Fruit fly (Drosophila melanogaster): ENCODE results near the gene CG14606.

The CG14606 gene

DNA sequence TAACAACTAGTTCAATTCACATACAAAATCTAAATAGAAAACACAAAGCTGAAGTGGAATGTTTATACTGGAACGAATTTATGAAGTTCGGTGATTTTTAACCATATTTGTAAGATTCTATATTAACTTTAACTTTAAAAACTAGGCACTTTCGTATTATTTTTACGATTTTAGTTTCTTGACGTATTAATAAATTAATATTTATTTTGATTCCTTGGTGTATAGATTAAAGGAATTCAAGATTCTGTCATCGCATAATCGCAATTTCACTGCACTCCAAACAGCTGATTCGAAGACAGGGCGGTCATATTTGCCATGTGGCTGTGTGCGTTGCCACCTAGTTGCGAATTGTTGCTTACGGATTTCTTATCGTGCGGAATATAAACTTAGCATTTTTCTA is 32.6 kb upstream of the CG14606 start, which contains the start of the genes CG1227 and Dtwd2 (continued):
- peak; percentile 93 for TF ChIP-seq CG18599 (GFP tag; optimal IDR thresholded peaks at IDR 0.05)
- peak; percentile 12 for TF ChIP-seq CG33213 (GFP tag; optimal IDR thresholded peaks at IDR 0.05)
- TF ChIP-seq CG6683 (GFP tag; optimal IDR thresholded peaks at IDR 0.05), result no peak
- peak; percentile 97 for TF ChIP-seq CG12299 (tag; optimal IDR thresholded peaks at IDR 0.05)
- no peak for TF ChIP-seq CG11093 (GFP tag; IDR thresholded peaks at IDR 0.05)
- TF ChIP-seq CG4424 (GFP tag; optimal IDR thresholded peaks at IDR 0.05), result peak; percentile 81
- TF ChIP-seq usp (GFP tag; optimal IDR thresholded peaks at IDR 0.05), result no peak
- peak; percentile 71; the same call in 2 of the 3 replicates for TF ChIP-seq CG3726 (GFP tag; IDR thresholded peaks at IDR 0.05)
- TF ChIP-seq ci (GFP tag; IDR thresholded peaks at IDR 0.05), result peak; percentile 96
- peak; percentile 93 for TF ChIP-seq dysf (GFP tag; IDR thresholded peaks at IDR 0.05)
- peak; percentile 74 for TF ChIP-seq toy (GFP tag; IDR thresholded peaks at IDR 0.05)
- no peak for TF ChIP-seq btn (GFP tag; optimal IDR thresholded peaks at IDR 0.05)
- TF ChIP-seq ttk (GFP tag; IDR thresholded peaks at IDR 0.05), result peak; percentile 91
- TF ChIP-seq vvl (GFP tag; IDR thresholded peaks at IDR 0.05), result no peak; the same call in 1 of the 2 replicates
- TF ChIP-seq tup (GFP tag; optimal IDR thresholded peaks at IDR 0.05), result peak; percentile 7
- TF ChIP-seq Hr51 (GFP tag; optimal IDR thresholded peaks at IDR 0.05), result peak; percentile 45 to 97
- TF ChIP-seq Hr3 (GFP tag; optimal IDR thresholded peaks at IDR 0.05), result peak; percentile 76
- peak; percentile 78 for TF ChIP-seq CG30020 (tag; optimal IDR thresholded peaks at IDR 0.05)
- no peak for TF ChIP-seq Doc2 (GFP tag; IDR thresholded peaks at IDR 0.05)
- TF ChIP-seq CG14050 (GFP tag; IDR thresholded peaks at IDR 0.05), result peak; percentile 88
- TF ChIP-seq gro (GFP tag; optimal IDR thresholded peaks at IDR 0.05), result no peak
- TF ChIP-seq knrl (GFP tag; IDR thresholded peaks at IDR 0.05; ENCODE audit: partially characterized antibody), result no peak
- peak; percentile 97 for TF ChIP-seq Drgx (GFP tag; IDR thresholded peaks at IDR 0.05)
- peak; percentile 93 for TF ChIP-seq oc (tag; optimal IDR thresholded peaks at IDR 0.05)
- peak; percentile 90 for TF ChIP-seq E2f1 (GFP tag; IDR thresholded peaks at IDR 0.05)
- TF ChIP-seq Bgb (GFP tag; IDR thresholded peaks at IDR 0.05; ENCODE audit: partially characterized antibody), result no peak
- no peak for TF ChIP-seq bigmax (GFP tag; optimal IDR thresholded peaks at IDR 0.05)
- no peak for TF ChIP-seq Fer1 (GFP tag; optimal IDR thresholded peaks at IDR 0.05)
- no peak for TF ChIP-seq zen2 (GFP tag; IDR thresholded peaks at IDR 0.05; ENCODE audit: partially characterized antibody)
- no peak for TF ChIP-seq Scr (GFP tag; IDR thresholded peaks at IDR 0.05; ENCODE audit: partially characterized antibody)
- TF ChIP-seq CG31441 (GFP tag; IDR thresholded peaks at IDR 0.05), result no peak; the same call in none of the 2 replicates
- TF ChIP-seq CG1024 (GFP tag; IDR thresholded peaks at IDR 0.05), result peak; percentile 62; the same call in 1 of the 2 replicates
- TF ChIP-seq Chrac-16 (GFP tag; optimal IDR thresholded peaks at IDR 0.05), result peak; percentile 67
- TF ChIP-seq yki (optimal IDR thresholded peaks at IDR 0.05), result no peak
- peak; percentile 87 for TF ChIP-seq CG13775 (GFP tag; optimal IDR thresholded peaks at IDR 0.05)
- peak; percentile 93 for TF ChIP-seq CG11695 (GFP tag; IDR thresholded peaks at IDR 0.05)
- no peak for TF ChIP-seq BEAF-32 (GFP tag; optimal IDR thresholded peaks at IDR 0.05)
- TF ChIP-seq ken (GFP tag; IDR thresholded peaks at IDR 0.05), result peak; percentile 78; the same call in 1 of the 3 replicates
- peak; percentile 86 for TF ChIP-seq gce (GFP tag; IDR thresholded peaks at IDR 0.05)
- peak; percentile 86 for TF ChIP-seq lilli (GFP tag; optimal IDR thresholded peaks at IDR 0.05)
- no peak for TF ChIP-seq unc-4 (GFP tag; IDR thresholded peaks at IDR 0.05; ENCODE audit: partially characterized antibody)
- TF ChIP-seq CG18011 (GFP tag; optimal IDR thresholded peaks at IDR 0.05), result peak; percentile 75
- TF ChIP-seq NfI (GFP tag; optimal IDR thresholded peaks at IDR 0.05), result peak; percentile 92
- no peak for TF ChIP-seq CG15479 (GFP tag; optimal IDR thresholded peaks at IDR 0.05)
- TF ChIP-seq HLH4C (GFP tag; IDR thresholded peaks at IDR 0.05; ENCODE audit: partially characterized antibody), result no peak
- TF ChIP-seq lbe (GFP tag; optimal IDR thresholded peaks at IDR 0.05), result no peak
- TF ChIP-seq CG17359 (tag; optimal IDR thresholded peaks at IDR 0.05), result peak; percentile 94
- TF ChIP-seq Mes4 (GFP tag; optimal IDR thresholded peaks at IDR 0.05), result peak; percentile 27
- TF ChIP-seq CG13424 (tag; optimal IDR thresholded peaks at IDR 0.05), result peak; percentile 97
- TF ChIP-seq Lhr (GFP tag; optimal IDR thresholded peaks at IDR 0.05), result peak; percentile 61
- peak; percentile 84 for TF ChIP-seq Ada2b (GFP tag; IDR thresholded peaks at IDR 0.05)
